Worm (Caenorhabditis elegans) whole organism, midembryonic: ENCODE measurements around the gene srz-18.

Experiments
- T22C8.4 ChIP-seq: fragments of 200-800 bp; sonication (Bioruptor generic); IDR thresholded peaks from 2 replicates; pipeline ENCODE4 v1.3.6; 2022; ENCODE audit warnings: missing genetic modification characterization, missing compliant biosample characterization
- cog-1 ChIP-seq: sonication (generic microtip); optimal IDR thresholded peaks from 2 replicates; lab custom pipeline; 2016; ENCODE audit warnings: missing genetic modification characterization, missing compliant biosample characterization
- flt-1 ChIP-seq: fragments of 200-800 bp; sonication (Bioruptor generic); IDR thresholded peaks from 2 replicates; pipeline ENCODE4 v1.3.6; 2022; ENCODE audit warnings: missing genetic modification characterization, missing compliant biosample characterization
- klf-2 ChIP-seq: fragments of 200-800 bp; sonication (Bioruptor generic); conservative IDR thresholded peaks from 2 replicates; pipeline ENCODE4 v1.3.6; 2022; ENCODE audit warnings: missing genetic modification reagents, missing genetic modification characterization, missing compliant biosample characterization
- med-1 ChIP-seq: sonication (generic microtip); optimal IDR thresholded peaks from 2 replicates; lab custom pipeline; 2017; ENCODE audit warnings: missing genetic modification characterization, mild to moderate bottlenecking, missing compliant biosample characterization, antibody characterized with exemption, missing genetic modification reagents; ENCODE audit not compliant: insufficient read depth
- ref-1 ChIP-seq: fragments of 200-800 bp; sonication (Bioruptor generic); conservative IDR thresholded peaks from 2 replicates; pipeline ENCODE4 v1.3.6; 2022; ENCODE audit warnings: missing genetic modification reagents, missing genetic modification characterization, missing compliant biosample characterization
- tab-1 ChIP-seq: fragments of 200-800 bp; sonication (Bioruptor generic); IDR thresholded peaks from 2 replicates; pipeline ENCODE4 v1.3.6; 2022; ENCODE audit warnings: missing genetic modification characterization, missing compliant biosample characterization
- ztf-23 ChIP-seq: fragments of 200-800 bp; sonication (Bioruptor generic); IDR thresholded peaks from 2 replicates; pipeline ENCODE4 v1.3.6; 2022; ENCODE audit warnings: missing genetic modification reagents, missing genetic modification characterization, missing compliant biosample characterization
- ztf-29 ChIP-seq: fragments of 200-800 bp; sonication (Bioruptor generic); IDR thresholded peaks from 2 replicates; pipeline ENCODE4 v1.3.6; 2022; ENCODE audit warnings: missing genetic modification reagents, missing genetic modification characterization, missing compliant biosample characterization

DNA sequence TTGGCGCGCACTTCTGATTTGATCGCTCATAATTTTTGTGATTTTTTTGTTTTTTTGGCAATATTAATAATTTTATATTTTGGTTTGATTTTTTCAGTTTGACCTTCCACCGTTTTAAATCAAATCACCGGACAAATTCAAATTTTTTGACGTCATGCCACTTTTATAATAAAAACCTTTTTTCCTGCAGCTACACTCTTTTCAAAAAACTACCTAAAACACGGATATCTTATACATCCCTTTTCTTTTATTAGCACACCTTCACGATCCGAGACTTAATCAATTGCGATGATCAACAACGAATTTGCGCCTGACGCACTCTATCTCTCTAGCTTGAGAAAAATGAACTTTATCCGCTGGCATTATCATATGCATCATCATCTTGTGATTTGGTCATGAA, 17.0 kb upstream of the srz-18 start, which contains the start of gene grd-2:
- no peak for TF ChIP-seq flt-1 (GFP tag; lab: Robert Waterston, UW)
- TF ChIP-seq ztf-29 (GFP tag; lab: Robert Waterston, UW): no peak
- TF ChIP-seq tab-1 (GFP tag; lab: Robert Waterston, UW): no peak
- TF ChIP-seq ref-1 (GFP tag; lab: Robert Waterston, UW): no peak
- no peak for TF ChIP-seq med-1 (GFP tag; lab: Kevin White, UChicago)
- no peak for TF ChIP-seq klf-2
- TF ChIP-seq ztf-23 (GFP tag; lab: Robert Waterston, UW): no peak
- no peak for TF ChIP-seq cog-1 (tag; lab: Kevin White, UChicago)
- TF ChIP-seq T22C8.4 (GFP tag; lab: Robert Waterston, UW): no peak
